Worm (Caenorhabditis elegans): ENCODE measurements around the gene nhr-168.

The nhr-168 gene

ce11 chrV:13301443-13301842 lies 32.2 kb downstream of the nhr-168 start, which contains the start of gene ceh-79:
TSS of gene ceh-79 (plus strand) at chrV:13301833.
- TF ChIP-seq F13C5.2 (tag; optimal IDR thresholded peaks at IDR 0.05) (no peak), ceh-13 (GFP tag; optimal IDR thresholded peaks at IDR 0.05) (no peak), tra-4 (tag; optimal IDR thresholded peaks at IDR 0.05) (no peak)

ce11 chrV:13300492-13300891 lies 33.2 kb downstream of the nhr-168 start:
- TF ChIP-seq hmg-4 (GFP tag; optimal IDR thresholded peaks at IDR 0.05) (no peak), pes-1 (GFP tag; IDR thresholded peaks at IDR 0.05) (no peak), aly-1 (tag; optimal IDR thresholded peaks at IDR 0.05) (no peak), scrt-1 (GFP tag; IDR thresholded peaks at IDR 0.05) (no peak), sea-1 (GFP tag; conservative IDR thresholded peaks at IDR 0.05) (no peak), flt-1 (GFP tag; IDR thresholded peaks at IDR 0.05) (no peak), ama-1 (optimal IDR thresholded peaks at IDR 0.05) (no peak), ceh-36 (tag; optimal IDR thresholded peaks at IDR 0.05) (no peak), F13C5.2 (tag; optimal IDR thresholded peaks at IDR 0.05) (no peak)

- TF ChIP-seq sea-1 (GFP tag; conservative IDR thresholded peaks at IDR 0.05) (no peak), scrt-1 (GFP tag; IDR thresholded peaks at IDR 0.05) (no peak), F13C5.2 (tag; optimal IDR thresholded peaks at IDR 0.05) (no peak), tra-4 (tag; optimal IDR thresholded peaks at IDR 0.05) (no peak), flt-1 (GFP tag; IDR thresholded peaks at IDR 0.05) (no peak), tbx-11 (GFP tag; IDR thresholded peaks at IDR 0.05) (no peak), ets-7 (tag; optimal IDR thresholded peaks at IDR 0.05) (no peak), ceh-36 (tag; optimal IDR thresholded peaks at IDR 0.05) (no peak), pes-1 (GFP tag; IDR thresholded peaks at IDR 0.05) (no peak), tbx-37 (GFP tag; conservative IDR thresholded peaks at IDR 0.05) (no peak), ama-1 (optimal IDR thresholded peaks at IDR 0.05) (no peak), hmbx-1 (tag; optimal IDR thresholded peaks at IDR 0.05) (no peak), ceh-13 (GFP tag; optimal IDR thresholded peaks at IDR 0.05) (no peak), B0310.2 (tag; optimal IDR thresholded peaks at IDR 0.05) (no peak), aly-1 (tag; optimal IDR thresholded peaks at IDR 0.05) (no peak), hnd-1 (tag; optimal IDR thresholded peaks at IDR 0.05) (no peak), hmg-4 (GFP tag; optimal IDR thresholded peaks at IDR 0.05) (no peak)
Observed at ce11 chrV:13299398-13299797, 34.3 kb downstream of the nhr-168 start.

DNA sequence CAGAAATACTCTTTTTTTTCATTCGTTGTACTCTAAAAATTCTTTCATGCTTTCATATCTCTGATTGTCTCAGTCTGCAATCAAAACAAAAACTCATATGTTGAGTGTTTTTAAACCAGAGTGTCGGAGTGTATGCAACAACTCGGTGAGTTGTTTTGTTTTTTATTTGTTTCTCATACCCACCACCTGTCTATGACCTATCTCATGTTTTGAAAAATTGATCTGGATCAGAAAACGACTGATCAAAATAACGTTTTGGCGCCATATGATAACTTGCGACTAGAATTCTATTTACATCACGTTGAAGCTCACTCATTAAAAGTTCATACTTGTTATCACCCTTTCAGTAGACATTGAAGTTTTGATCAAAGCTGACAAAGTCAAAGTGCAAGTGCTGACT lies 35.0 kb downstream of the nhr-168 start:
- TF ChIP-seq ceh-36 (tag; optimal IDR thresholded peaks at IDR 0.05) (no peak), tbx-37 (GFP tag; conservative IDR thresholded peaks at IDR 0.05) (no peak), F13C5.2 (tag; optimal IDR thresholded peaks at IDR 0.05) (no peak), aly-1 (tag; optimal IDR thresholded peaks at IDR 0.05) (no peak), scrt-1 (GFP tag; IDR thresholded peaks at IDR 0.05) (no peak), sea-1 (GFP tag; conservative IDR thresholded peaks at IDR 0.05) (no peak), hnd-1 (tag; optimal IDR thresholded peaks at IDR 0.05) (no peak), hmg-4 (GFP tag; optimal IDR thresholded peaks at IDR 0.05) (no peak), pes-1 (GFP tag; IDR thresholded peaks at IDR 0.05) (no peak)

- no peak for TF ChIP-seq ceh-36 (tag; optimal IDR thresholded peaks at IDR 0.05)
- no peak for TF ChIP-seq aly-1 (tag; optimal IDR thresholded peaks at IDR 0.05)
- no peak for TF ChIP-seq hmbx-1 (tag; optimal IDR thresholded peaks at IDR 0.05)
- TF ChIP-seq ama-1 (optimal IDR thresholded peaks at IDR 0.05), result no peak
- TF ChIP-seq hmg-4 (GFP tag; optimal IDR thresholded peaks at IDR 0.05), result no peak
- no peak for TF ChIP-seq F13C5.2 (tag; optimal IDR thresholded peaks at IDR 0.05)
- no peak for TF ChIP-seq tra-4 (tag; optimal IDR thresholded peaks at IDR 0.05)
- no peak for TF ChIP-seq B0310.2 (tag; optimal IDR thresholded peaks at IDR 0.05)
- no peak for TF ChIP-seq tbx-11 (GFP tag; IDR thresholded peaks at IDR 0.05)
- TF ChIP-seq scrt-1 (GFP tag; IDR thresholded peaks at IDR 0.05), result no peak
- TF ChIP-seq ceh-13 (GFP tag; optimal IDR thresholded peaks at IDR 0.05), result no peak
Observed at ce11 chrV:13297220-13297619, 36.5 kb downstream of the nhr-168 start, which contains the start of gene C26E1.1. TSS of gene C26E1.1 (plus strand) at chrV:13297520.

- TF ChIP-seq tbx-11 (GFP tag; IDR thresholded peaks at IDR 0.05) (no peak), hmg-4 (GFP tag; optimal IDR thresholded peaks at IDR 0.05) (no peak), flt-1 (GFP tag; IDR thresholded peaks at IDR 0.05) (no peak)
Observed at ce11 chrV:13295859-13296258, 37.8 kb downstream of the nhr-168 start, which contains the start of gene uig-1. TSS of gene uig-1 (minus strand) at chrV:13295978.

- TF ChIP-seq tbx-11 (GFP tag; IDR thresholded peaks at IDR 0.05) (no peak), tra-4 (tag; optimal IDR thresholded peaks at IDR 0.05) (no peak), ceh-13 (GFP tag; optimal IDR thresholded peaks at IDR 0.05) (no peak), aly-1 (tag; optimal IDR thresholded peaks at IDR 0.05) (no peak), ceh-36 (tag; optimal IDR thresholded peaks at IDR 0.05) (no peak), ets-7 (tag; optimal IDR thresholded peaks at IDR 0.05) (no peak), hmbx-1 (tag; optimal IDR thresholded peaks at IDR 0.05) (no peak), sea-1 (GFP tag; conservative IDR thresholded peaks at IDR 0.05) (no peak), hmg-4 (GFP tag; optimal IDR thresholded peaks at IDR 0.05) (no peak), F13C5.2 (tag; optimal IDR thresholded peaks at IDR 0.05) (no peak), tbx-37 (GFP tag; conservative IDR thresholded peaks at IDR 0.05) (no peak), ama-1 (optimal IDR thresholded peaks at IDR 0.05) (no peak), B0310.2 (tag; optimal IDR thresholded peaks at IDR 0.05) (no peak), pes-1 (GFP tag; IDR thresholded peaks at IDR 0.05) (no peak), hnd-1 (tag; optimal IDR thresholded peaks at IDR 0.05) (no peak), scrt-1 (GFP tag; IDR thresholded peaks at IDR 0.05) (no peak), flt-1 (GFP tag; IDR thresholded peaks at IDR 0.05) (no peak)
Observed at ce11 chrV:13294507-13294906, 39.2 kb downstream of the nhr-168 start.

- no peak for TF ChIP-seq ets-7 (tag; optimal IDR thresholded peaks at IDR 0.05)
- TF ChIP-seq tbx-37 (GFP tag; conservative IDR thresholded peaks at IDR 0.05), result no peak
- TF ChIP-seq scrt-1 (GFP tag; IDR thresholded peaks at IDR 0.05), result no peak
- TF ChIP-seq aly-1 (tag; optimal IDR thresholded peaks at IDR 0.05), result no peak
- no peak for TF ChIP-seq ceh-36 (tag; optimal IDR thresholded peaks at IDR 0.05)
- TF ChIP-seq pes-1 (GFP tag; IDR thresholded peaks at IDR 0.05), result no peak
- TF ChIP-seq hmbx-1 (tag; optimal IDR thresholded peaks at IDR 0.05), result no peak
- no peak for TF ChIP-seq F13C5.2 (tag; optimal IDR thresholded peaks at IDR 0.05)
- TF ChIP-seq hnd-1 (tag; optimal IDR thresholded peaks at IDR 0.05), result no peak
- TF ChIP-seq ceh-13 (GFP tag; optimal IDR thresholded peaks at IDR 0.05), result no peak
- no peak for TF ChIP-seq sea-1 (GFP tag; conservative IDR thresholded peaks at IDR 0.05)
- no peak for TF ChIP-seq ama-1 (optimal IDR thresholded peaks at IDR 0.05)
Observed at ce11 chrV:13288881-13289280, 44.8 kb downstream of the nhr-168 start.

Measured in whole organism, early embryonic.